Worm (Caenorhabditis elegans): ENCODE results near the gene elo-1.

- TF ChIP-seq him-1 (tag; optimal IDR thresholded peaks at IDR 0.05) = no peak
- no peak for TF ChIP-seq W03F9.2 (tag; optimal IDR thresholded peaks at IDR 0.05)
- no peak for TF ChIP-seq dao-5 (tag; optimal IDR thresholded peaks at IDR 0.05)
These were observed 17.6 kb upstream of the elo-1 start, which contains the start of gene ethe-1 for ce11 chrIV:9508612-9509011.
